Fruit fly (Drosophila melanogaster) whole organism, embryonic: ENCODE measurements around the gene CG31287.

Experiments
- Ada2b ChIP-seq: fragments of 200-800 bp; sonication (Bioruptor generic); IDR thresholded peaks from 2 replicates; pipeline ENCODE4 v1.3.6; 2022; ENCODE audit warnings: missing biosample characterization, missing genetic modification characterization
- CG10431 ChIP-seq: fragments of 200-800 bp; sonication (Bioruptor generic); optimal IDR thresholded peaks from 3 replicates; lab custom pipeline; 2018; ENCODE audit warnings: missing biosample characterization, mild to moderate bottlenecking, missing genetic modification characterization
- CG10543 ChIP-seq: fragments of 200-800 bp; sonication (Bioruptor generic); optimal IDR thresholded peaks from 3 replicates; lab custom pipeline; 2017; ENCODE audit warnings: missing biosample characterization, mild to moderate bottlenecking, missing genetic modification characterization, moderate library complexity
- CG10565 ChIP-seq: fragments of 200-800 bp; sonication (Bioruptor generic); optimal IDR thresholded peaks from 3 replicates; lab custom pipeline; 2016; ENCODE audit warnings: missing biosample characterization, mild to moderate bottlenecking, missing genetic modification characterization
- CG10979 ChIP-seq: fragments of 200-800 bp; sonication (Bioruptor generic); optimal IDR thresholded peaks from 2 replicates; lab custom pipeline; 2018; ENCODE audit warnings: missing biosample characterization, mild to moderate bottlenecking, missing genetic modification characterization, moderate library complexity
- CG11504 ChIP-seq: fragments of 200-800 bp; sonication (Bioruptor generic); optimal IDR thresholded peaks from 3 replicates; lab custom pipeline; 2019; ENCODE audit warnings: missing biosample characterization, mild to moderate bottlenecking, missing genetic modification characterization, moderate library complexity
- CG12769 ChIP-seq: fragments of 200-800 bp; sonication (Bioruptor generic); optimal IDR thresholded peaks from 2 replicates; lab custom pipeline; 2019; ENCODE audit warnings: missing biosample characterization, mild to moderate bottlenecking, missing genetic modification characterization, moderate library complexity
- CG13894 ChIP-seq: fragments of 200-800 bp; sonication (Bioruptor generic); optimal IDR thresholded peaks from 3 replicates; lab custom pipeline; 2018; ENCODE audit warnings: missing biosample characterization, mild to moderate bottlenecking, missing genetic modification characterization, moderate library complexity
- CG14860 ChIP-seq: fragments of 200-800 bp; sonication (Bioruptor generic); IDR thresholded peaks from 3 replicates; pipeline ENCODE4 v1.3.6; 2022; ENCODE audit warnings: missing biosample characterization, missing genetic modification characterization; ENCODE audit not compliant: partially characterized antibody
- CG15011 ChIP-seq: fragments of 200-800 bp; sonication (Bioruptor generic); optimal IDR thresholded peaks from 3 replicates; lab custom pipeline; 2018; ENCODE audit warnings: missing biosample characterization, mild to moderate bottlenecking, missing genetic modification characterization
- CG15514 ChIP-seq: fragments of 200-800 bp; sonication (Bioruptor generic); optimal IDR thresholded peaks from 3 replicates; lab custom pipeline; 2017; ENCODE audit warnings: missing biosample characterization, missing genetic modification characterization, mild to moderate bottlenecking, moderate library complexity, missing genetic modification reagents
- CG16813 ChIP-seq: fragments of 200-800 bp; sonication (Bioruptor generic); IDR thresholded peaks from 3 replicates; pipeline ENCODE4 v1.3.6; 2022; ENCODE audit warnings: missing biosample characterization, missing genetic modification characterization; ENCODE audit not compliant: partially characterized antibody
- CG17385 ChIP-seq: fragments of 200-800 bp; sonication (Bioruptor generic); optimal IDR thresholded peaks from 3 replicates; lab custom pipeline; 2018; ENCODE audit warnings: missing biosample characterization, mild to moderate bottlenecking, missing genetic modification characterization
- CG2116 ChIP-seq: fragments of 200-800 bp; sonication (Bioruptor generic); optimal IDR thresholded peaks from 3 replicates; lab custom pipeline; 2018; ENCODE audit warnings: missing biosample characterization, mild to moderate bottlenecking, missing genetic modification characterization
- CG3847 ChIP-seq: fragments of 200-800 bp; sonication (Bioruptor generic); IDR thresholded peaks from 2 replicates; pipeline ENCODE4 v1.3.6; 2022; ENCODE audit warnings: missing biosample characterization, missing genetic modification characterization
- CG5180 ChIP-seq: fragments of 200-800 bp; sonication (Bioruptor generic); optimal IDR thresholded peaks from 3 replicates; lab custom pipeline; 2017; ENCODE audit warnings: missing biosample characterization, missing genetic modification characterization, mild to moderate bottlenecking, moderate library complexity, missing genetic modification reagents
- CG5953 ChIP-seq: fragments of 200-800 bp; sonication (Bioruptor generic); IDR thresholded peaks from 2 replicates; pipeline ENCODE4 v1.3.6; 2022; ENCODE audit warnings: missing biosample characterization, missing genetic modification characterization
- CG7357 ChIP-seq: fragments of 200-800 bp; sonication (Bioruptor generic); IDR thresholded peaks from 3 replicates; pipeline ENCODE4 v1.3.6; 2022; ENCODE audit warnings: missing biosample characterization, missing genetic modification characterization
- CG8290 ChIP-seq, 3 experiments: fragments of 200-800 bp; sonication (Bioruptor generic); optimal IDR thresholded peaks; 2 replicates each; lab custom pipeline; 2016 to 2019; ENCODE audit warnings: missing biosample characterization in 3 of 3, missing genetic modification characterization in 3 of 3, mild to moderate bottlenecking in 2 of 3, moderate library complexity in 1 of 3
- D19A ChIP-seq: fragments of 200-800 bp; optimal IDR thresholded peaks from 3 replicates; lab custom pipeline; 2019; ENCODE audit warnings: missing biosample characterization, mild to moderate bottlenecking, missing genetic modification characterization, moderate library complexity
- Deaf1 ChIP-seq: fragments of 200-800 bp; optimal IDR thresholded peaks from 3 replicates; lab custom pipeline; 2019; ENCODE audit warnings: missing biosample characterization, mild to moderate bottlenecking, missing genetic modification characterization, moderate library complexity
- Fer1 ChIP-seq: fragments of 200-800 bp; sonication (Bioruptor generic); optimal IDR thresholded peaks from 2 replicates; lab custom pipeline; 2017; ENCODE audit warnings: missing biosample characterization, mild to moderate bottlenecking, missing genetic modification characterization
- HLHmδ ChIP-seq: fragments of 200-800 bp; sonication (Bioruptor generic); optimal IDR thresholded peaks from 2 replicates; lab custom pipeline; 2018; ENCODE audit warnings: missing biosample characterization, mild to moderate bottlenecking, missing genetic modification characterization, moderate library complexity
- Hey ChIP-seq: fragments of 200-800 bp; sonication (Bioruptor generic); optimal IDR thresholded peaks from 3 replicates; lab custom pipeline; 2018; ENCODE audit warnings: missing biosample characterization, mild to moderate bottlenecking, missing genetic modification characterization
- Jarid2 ChIP-seq: fragments of 200-800 bp; sonication (Bioruptor generic); optimal IDR thresholded peaks from 3 replicates; lab custom pipeline; 2017; ENCODE audit warnings: mild to moderate bottlenecking, missing biosample characterization, missing genetic modification reagents, missing genetic modification characterization
- Lpt ChIP-seq: fragments of >200 bp; optimal IDR thresholded peaks from 2 replicates; lab custom pipeline; 2018; ENCODE audit warnings: missing biosample characterization, missing genetic modification characterization
- Med ChIP-seq: fragments of 200-800 bp; sonication (Bioruptor generic); peaks from one replicate; lab custom pipeline; 2016; ENCODE audit warnings: missing biosample characterization, missing genetic modification characterization, mild to moderate bottlenecking, inconsistent platforms, moderate library complexity
- Myb ChIP-seq: fragments of 200-800 bp; sonication (Bioruptor generic); optimal IDR thresholded peaks from 2 replicates; lab custom pipeline; 2016; ENCODE audit warnings: missing biosample characterization, missing genetic modification characterization
- Sin3A ChIP-seq: fragments of >200 bp; optimal IDR thresholded peaks from 2 replicates; lab custom pipeline; 2018
- Trl ChIP-seq, 3 experiments: fragments of >200 bp in 2 of 3; fragments of 200-800 bp in 1 of 3; sonication (Bioruptor generic) in 1 of 3; optimal IDR thresholded peaks; 2 replicates in 1 of 3; 3 replicates in 2 of 3; lab custom pipeline; 2016 to 2017; ENCODE audit warnings: missing biosample characterization in 1 of 3, missing genetic modification characterization in 1 of 3
- Usf ChIP-seq: fragments of 200-800 bp; sonication (Bioruptor generic); optimal IDR thresholded peaks from 2 replicates; lab custom pipeline; 2017; ENCODE audit warnings: missing genotype, missing biosample characterization, missing genetic modification characterization
- Xbp1 ChIP-seq: fragments of 200-800 bp; sonication (Bioruptor generic); optimal IDR thresholded peaks from 3 replicates; lab custom pipeline; 2016; ENCODE audit warnings: missing biosample characterization, mild to moderate bottlenecking, missing genetic modification characterization
- abd-A ChIP-seq: fragments of 200-800 bp; sonication (Bioruptor generic); optimal IDR thresholded peaks from 3 replicates; lab custom pipeline; 2019; ENCODE audit warnings: missing biosample characterization, mild to moderate bottlenecking, missing genetic modification characterization, moderate library complexity
- bsh ChIP-seq, 2 experiments: fragments of 200-800 bp; sonication (Bioruptor generic); optimal IDR thresholded peaks; 2 replicates each; lab custom pipeline; 2017 to 2018; ENCODE audit warnings: mild to moderate bottlenecking in 2 of 2, missing biosample characterization in 2 of 2, missing genetic modification characterization in 2 of 2, moderate library complexity in 1 of 2
- corto ChIP-seq: fragments of 200-800 bp; sonication (Bioruptor generic); optimal IDR thresholded peaks from 2 replicates; lab custom pipeline; 2016; ENCODE audit warnings: missing biosample characterization, mild to moderate bottlenecking, missing genetic modification characterization, moderate library complexity
- dpn ChIP-seq, 2 experiments: fragments of 200-800 bp; sonication (Bioruptor generic); optimal IDR thresholded peaks; 3 replicates each; lab custom pipeline; 2016; ENCODE audit warnings: missing biosample characterization in 2 of 2, missing genetic modification characterization in 2 of 2
- en ChIP-seq: fragments of 200-800 bp; sonication (Bioruptor generic); optimal IDR thresholded peaks from 2 replicates; lab custom pipeline; 2016; ENCODE audit warnings: missing biosample characterization, missing genetic modification characterization
- gsb-n ChIP-seq: fragments of 200-800 bp; sonication (Bioruptor generic); optimal IDR thresholded peaks from 3 replicates; lab custom pipeline; 2018; ENCODE audit warnings: missing biosample characterization, mild to moderate bottlenecking, missing genetic modification characterization
- jigr1 ChIP-seq: fragments of 200-800 bp; sonication (Bioruptor generic); IDR thresholded peaks from 3 replicates; pipeline ENCODE4 v1.3.6; 2022; ENCODE audit warnings: missing biosample characterization, missing genetic modification characterization
- kah ChIP-seq: fragments of 200-800 bp; sonication (Bioruptor generic); optimal IDR thresholded peaks from 2 replicates; lab custom pipeline; 2018; ENCODE audit warnings: missing biosample characterization, mild to moderate bottlenecking, missing genetic modification characterization
- kni ChIP-seq: fragments of 200-800 bp; sonication (Bioruptor generic); optimal IDR thresholded peaks from 3 replicates; lab custom pipeline; 2017; ENCODE audit warnings: mild to moderate bottlenecking, missing biosample characterization, missing genetic modification reagents, missing genetic modification characterization
- lab ChIP-seq: fragments of 200-800 bp; sonication (Bioruptor generic); optimal IDR thresholded peaks from 3 replicates; lab custom pipeline; 2017; ENCODE audit warnings: missing biosample characterization, missing genetic modification characterization, mild to moderate bottlenecking, moderate library complexity, missing genetic modification reagents
- mirr ChIP-seq: fragments of 200-800 bp; sonication (Bioruptor generic); optimal IDR thresholded peaks from 3 replicates; lab custom pipeline; 2018; ENCODE audit warnings: missing biosample characterization, mild to moderate bottlenecking, missing genetic modification characterization
- nom ChIP-seq: fragments of 200-800 bp; sonication (Bioruptor generic); optimal IDR thresholded peaks from 2 replicates; lab custom pipeline; 2017; ENCODE audit warnings: missing biosample characterization, missing genetic modification characterization, mild to moderate bottlenecking, moderate library complexity, missing genetic modification reagents
- pb ChIP-seq: fragments of 200-800 bp; sonication (Bioruptor generic); optimal IDR thresholded peaks from 3 replicates; lab custom pipeline; 2016; ENCODE audit warnings: missing biosample characterization, missing genetic modification characterization
- pros ChIP-seq: fragments of 200-800 bp; sonication (Bioruptor generic); optimal IDR thresholded peaks from 3 replicates; lab custom pipeline; 2019; ENCODE audit warnings: missing biosample characterization, mild to moderate bottlenecking, missing genetic modification characterization, moderate library complexity
- sqz ChIP-seq: fragments of 200-800 bp; sonication (Bioruptor generic); optimal IDR thresholded peaks from 3 replicates; lab custom pipeline; 2018; ENCODE audit warnings: missing biosample characterization, mild to moderate bottlenecking, missing genetic modification characterization
- sug ChIP-seq: fragments of 200-800 bp; optimal IDR thresholded peaks from 2 replicates; lab custom pipeline; 2019; ENCODE audit warnings: missing biosample characterization, mild to moderate bottlenecking, missing genetic modification characterization, moderate library complexity

The CG31287 gene

dm6 chr3R:16251926-16252287 lies 48.7 kb downstream of the CG31287 start (continued):
- TF ChIP-seq mirr (peak; percentile 12), dpn (GFP tag; optimal IDR thresholded peaks at IDR 0.05; lab: Kevin White, UChicago) (no peak), kah (GFP tag; lab: Kevin White, UChicago) (no peak), lab (GFP tag; lab: Kevin White, UChicago) (peak; percentile 12), CG8290 (GFP tag; optimal IDR thresholded peaks at IDR 0.05; lab: Kevin White, UChicago) (no peak), CG8290 (tag; optimal IDR thresholded peaks at IDR 0.05; lab: Kevin White, UChicago) (peak in 1 of 2 experiments; percentile 69), Myb (GFP tag; lab: Kevin White, UChicago) (no peak), Trl (optimal IDR thresholded peaks at IDR 0.05; lab: Kevin White, UChicago) (no peak), Trl (GFP tag; optimal IDR thresholded peaks at IDR 0.05; lab: Kevin White, UChicago) (no peak), Fer1 (peak; percentile 4), Jarid2 (GFP tag; lab: Kevin White, UChicago) (no peak), CG15011 (GFP tag; lab: Kevin White, UChicago) (no peak), Ada2b (no peak), CG3847 (no peak), CG5180 (GFP tag; lab: Kevin White, UChicago) (peak; percentile 15), pros (no peak), CG12769 (tag; lab: Kevin White, UChicago) (peak; percentile 21), CG10565 (GFP tag; lab: Kevin White, UChicago) (no peak), CG7357 (GFP tag; lab: Robert Waterston, UW) (no peak), CG10431 (GFP tag; lab: Kevin White, UChicago) (no peak), CG10543 (GFP tag; lab: Kevin White, UChicago) (peak; percentile 68), CG16813 (GFP tag; lab: Robert Waterston, UW) (no peak), sug (tag; lab: Kevin White, UChicago) (peak; percentile 3), CG11504 (tag; lab: Kevin White, UChicago) (peak; percentile 37), abd-A (tag; lab: Kevin White, UChicago) (peak; percentile 28), Med (GFP tag; lab: Kevin White, UChicago) (peak; percentile 71), Lpt (GFP tag; lab: Kevin White, UChicago) (no peak), CG14860 (GFP tag; lab: Robert Waterston, UW) (no peak), jigr1 (GFP tag; lab: Robert Waterston, UW) (no peak), gsb-n (tag; lab: Kevin White, UChicago) (no peak), D19A (tag; lab: Kevin White, UChicago) (no peak), Sin3A (lab: Kevin White, UChicago) (no peak), CG15514 (GFP tag; lab: Kevin White, UChicago) (peak; percentile 44), Deaf1 (tag; lab: Kevin White, UChicago) (peak; percentile 94), en (GFP tag; lab: Kevin White, UChicago) (no peak), CG10979 (tag; lab: Kevin White, UChicago) (no peak)

dm6 chr3R:16252898-16253412 lies 49.8 kb downstream of the CG31287 start:
- TF ChIP-seq Med (GFP tag; lab: Kevin White, UChicago), result peak; percentile 71
- TF ChIP-seq Usf (GFP tag; lab: Kevin White, UChicago), result no peak
- no peak for TF ChIP-seq pb (GFP tag; lab: Kevin White, UChicago)
- peak; percentile 87 for TF ChIP-seq nom (GFP tag; lab: Kevin White, UChicago)
- TF ChIP-seq kni (GFP tag; lab: Kevin White, UChicago), result peak; percentile 28
- TF ChIP-seq CG13894 (tag; lab: Kevin White, UChicago), result peak; percentile 81
- no peak for TF ChIP-seq CG5953 (GFP tag; lab: Robert Waterston, UW)
- peak; percentile 33 for TF ChIP-seq CG12769 (tag; lab: Kevin White, UChicago)
- peak; percentile 78 for TF ChIP-seq CG5180 (GFP tag; lab: Kevin White, UChicago)
- TF ChIP-seq Xbp1 (GFP tag; lab: Kevin White, UChicago), result no peak
- TF ChIP-seq HLHmδ (GFP tag; lab: Kevin White, UChicago), result no peak
- TF ChIP-seq Hey (tag; lab: Kevin White, UChicago), result no peak
- peak; percentile 78 for TF ChIP-seq Deaf1 (tag; lab: Kevin White, UChicago)
- peak; percentile 66 for TF ChIP-seq CG17385
- TF ChIP-seq corto, result peak; percentile 25
- no peak for TF ChIP-seq CG2116 (GFP tag; lab: Kevin White, UChicago)
- peak in 1 of 2 experiments; percentile 58 for TF ChIP-seq bsh (GFP tag; optimal IDR thresholded peaks at IDR 0.05; lab: Kevin White, UChicago)
- peak; percentile 97 for TF ChIP-seq sqz (GFP tag; lab: Kevin White, UChicago)
- peak; percentile 91 for TF ChIP-seq pros
- peak; percentile 68 for TF ChIP-seq abd-A (tag; lab: Kevin White, UChicago)
